Worm (Caenorhabditis elegans): ENCODE results near the gene unc-42.

ce11 chrV:9753554-9753953 lies 15.6 kb downstream of the unc-42 start:
- TF ChIP-seq hpl-2 (GFP tag; optimal IDR thresholded peaks at IDR 0.05) (no peak), tbx-2 (tag; optimal IDR thresholded peaks at IDR 0.05) (no peak), lsy-2 (tag; optimal IDR thresholded peaks at IDR 0.05) (no peak), egl-13 (tag; optimal IDR thresholded peaks at IDR 0.05) (no peak), unc-62 (GFP tag; optimal IDR thresholded peaks at IDR 0.05) (no peak)
